Fruit fly (Drosophila melanogaster) whole organism, embryonic: ENCODE results near the gene AstC.

ENCODE experiments used
- Ada2b ChIP-seq: fragments of 200-800 bp; sonication (Bioruptor generic); IDR thresholded peaks from 2 replicates; pipeline ENCODE4 v1.3.6; 2022; ENCODE audit warnings: missing biosample characterization, missing genetic modification characterization
- Atf-2 ChIP-seq: fragments of 200-800 bp; sonication (Bioruptor generic); optimal IDR thresholded peaks from 2 replicates; lab custom pipeline; 2016; ENCODE audit warnings: missing biosample characterization, missing genetic modification characterization
- CG10274 ChIP-seq: fragments of 200-800 bp; sonication (Bioruptor generic); optimal IDR thresholded peaks from 3 replicates; lab custom pipeline; 2017; ENCODE audit warnings: missing biosample characterization, mild to moderate bottlenecking, missing genetic modification characterization
- CG10543 ChIP-seq: fragments of 200-800 bp; sonication (Bioruptor generic); optimal IDR thresholded peaks from 3 replicates; lab custom pipeline; 2017; ENCODE audit warnings: missing biosample characterization, mild to moderate bottlenecking, missing genetic modification characterization, moderate library complexity
- CG12071 ChIP-seq: fragments of 200-800 bp; sonication (Bioruptor generic); optimal IDR thresholded peaks from 3 replicates; lab custom pipeline; 2018; ENCODE audit warnings: missing biosample characterization, mild to moderate bottlenecking, missing genetic modification characterization
- CG12769 ChIP-seq: fragments of 200-800 bp; sonication (Bioruptor generic); optimal IDR thresholded peaks from 2 replicates; lab custom pipeline; 2019; ENCODE audit warnings: missing biosample characterization, mild to moderate bottlenecking, missing genetic modification characterization, moderate library complexity
- CG15011 ChIP-seq: fragments of 200-800 bp; sonication (Bioruptor generic); optimal IDR thresholded peaks from 3 replicates; lab custom pipeline; 2018; ENCODE audit warnings: missing biosample characterization, mild to moderate bottlenecking, missing genetic modification characterization
- CG15073 ChIP-seq: fragments of 200-800 bp; sonication (Bioruptor generic); optimal IDR thresholded peaks from 2 replicates; lab custom pipeline; 2016; ENCODE audit warnings: missing biosample characterization, missing genetic modification characterization
- CG18011 ChIP-seq: fragments of 200-800 bp; sonication (Bioruptor generic); optimal IDR thresholded peaks from 2 replicates; lab custom pipeline; 2017; ENCODE audit warnings: missing biosample characterization, missing genetic modification characterization, mild to moderate bottlenecking, moderate library complexity, missing genotype
- CG7271 ChIP-seq: fragments of 200-800 bp; sonication (Bioruptor generic); optimal IDR thresholded peaks from 2 replicates; lab custom pipeline; 2018; ENCODE audit warnings: missing biosample characterization, mild to moderate bottlenecking, missing genetic modification characterization, moderate library complexity
- CG7928 ChIP-seq: fragments of 200-800 bp; sonication (Bioruptor generic); optimal IDR thresholded peaks from 2 replicates; lab custom pipeline; 2017; ENCODE audit warnings: missing biosample characterization, mild to moderate bottlenecking, missing genetic modification characterization
- CG7987 ChIP-seq: fragments of 200-800 bp; sonication (Bioruptor generic); optimal IDR thresholded peaks from 2 replicates; lab custom pipeline; 2018; ENCODE audit warnings: missing biosample characterization, mild to moderate bottlenecking, missing genetic modification characterization, moderate library complexity
- CG8290 ChIP-seq, 3 experiments: fragments of 200-800 bp; sonication (Bioruptor generic); optimal IDR thresholded peaks; 2 replicates each; lab custom pipeline; 2016 to 2019; ENCODE audit warnings: missing biosample characterization in 3 of 3, missing genetic modification characterization in 3 of 3, mild to moderate bottlenecking in 2 of 3, moderate library complexity in 1 of 3
- CG9876 ChIP-seq: fragments of 200-800 bp; sonication (Bioruptor generic); optimal IDR thresholded peaks from 2 replicates; lab custom pipeline; 2016; ENCODE audit warnings: missing biosample characterization, missing genetic modification characterization
- Deaf1 ChIP-seq: fragments of 200-800 bp; optimal IDR thresholded peaks from 3 replicates; lab custom pipeline; 2019; ENCODE audit warnings: missing biosample characterization, mild to moderate bottlenecking, missing genetic modification characterization, moderate library complexity
- ERR ChIP-seq: fragments of 200-800 bp; sonication (Bioruptor generic); optimal IDR thresholded peaks from 2 replicates; lab custom pipeline; 2016; ENCODE audit warnings: missing biosample characterization, missing genetic modification characterization
- Ets65A ChIP-seq: fragments of 200-800 bp; sonication (Bioruptor generic); peaks from one replicate; lab custom pipeline; 2016; ENCODE audit warnings: missing biosample characterization, missing genetic modification characterization
- MBD-R2 ChIP-seq: fragments of 200-800 bp; sonication (Bioruptor generic); IDR thresholded peaks from 2 replicates; pipeline ENCODE4 v1.3.6; 2022; ENCODE audit warnings: missing biosample characterization, missing genetic modification characterization
- Med ChIP-seq: fragments of 200-800 bp; sonication (Bioruptor generic); peaks from one replicate; lab custom pipeline; 2016; ENCODE audit warnings: missing biosample characterization, missing genetic modification characterization, mild to moderate bottlenecking, inconsistent platforms, moderate library complexity
- Mes4 ChIP-seq: fragments of 200-800 bp; sonication (Bioruptor generic); optimal IDR thresholded peaks from 2 replicates; lab custom pipeline; 2016; ENCODE audit warnings: missing biosample characterization, missing genetic modification characterization
- Scr ChIP-seq: fragments of 200-800 bp; sonication (Bioruptor generic); IDR thresholded peaks from 2 replicates; pipeline ENCODE4 v1.3.6; 2022; ENCODE audit warnings: missing biosample characterization, missing genetic modification characterization; ENCODE audit not compliant: partially characterized antibody
- Side ChIP-seq: fragments of 200-800 bp; sonication (Bioruptor generic); optimal IDR thresholded peaks from 2 replicates; lab custom pipeline; 2016; ENCODE audit warnings: missing biosample characterization, missing genetic modification characterization
- bbx ChIP-seq: fragments of 200-800 bp; sonication (Bioruptor generic); IDR thresholded peaks from 2 replicates; pipeline ENCODE4 v1.3.6; 2022; ENCODE audit warnings: missing biosample characterization, missing genetic modification characterization; ENCODE audit not compliant: partially characterized antibody
- cg ChIP-seq: fragments of 200-800 bp; sonication (Bioruptor generic); optimal IDR thresholded peaks from 3 replicates; lab custom pipeline; 2019; ENCODE audit warnings: missing biosample characterization, mild to moderate bottlenecking, missing genetic modification characterization, moderate library complexity
- chinmo ChIP-seq: fragments of 200-800 bp; sonication (Bioruptor generic); IDR thresholded peaks from 4 replicates; pipeline ENCODE4 v1.3.6; 2022; ENCODE audit warnings: missing biosample characterization, missing genetic modification characterization; ENCODE audit not compliant: partially characterized antibody
- dysf ChIP-seq: fragments of 200-800 bp; sonication (Bioruptor generic); IDR thresholded peaks from 3 replicates; pipeline ENCODE4 v1.3.6; 2022; ENCODE audit warnings: missing biosample characterization, missing genetic modification characterization
- en ChIP-seq: fragments of 200-800 bp; sonication (Bioruptor generic); optimal IDR thresholded peaks from 2 replicates; lab custom pipeline; 2016; ENCODE audit warnings: missing biosample characterization, missing genetic modification characterization
- ewg ChIP-seq: fragments of 200-800 bp; sonication (Bioruptor generic); optimal IDR thresholded peaks from 3 replicates; lab custom pipeline; 2017; ENCODE audit warnings: mild to moderate bottlenecking, missing biosample characterization, missing genetic modification reagents, missing genetic modification characterization
- ftz-f1 ChIP-seq: fragments of 200-800 bp; sonication (Bioruptor generic); optimal IDR thresholded peaks from 2 replicates; lab custom pipeline; 2016; ENCODE audit warnings: missing biosample characterization, missing genetic modification characterization
- grn ChIP-seq: fragments of 200-800 bp; sonication (Bioruptor generic); optimal IDR thresholded peaks from 3 replicates; lab custom pipeline; 2017; ENCODE audit warnings: missing biosample characterization, missing genetic modification characterization
- lab ChIP-seq: fragments of 200-800 bp; sonication (Bioruptor generic); optimal IDR thresholded peaks from 3 replicates; lab custom pipeline; 2017; ENCODE audit warnings: missing biosample characterization, missing genetic modification characterization, mild to moderate bottlenecking, moderate library complexity, missing genetic modification reagents
- mam ChIP-seq: fragments of 200-800 bp; sonication (Bioruptor generic); optimal IDR thresholded peaks from 3 replicates; lab custom pipeline; 2016; ENCODE audit warnings: missing biosample characterization, missing genetic modification characterization
- nerfin-2 ChIP-seq: fragments of 200-800 bp; sonication (Bioruptor generic); IDR thresholded peaks from 2 replicates; pipeline ENCODE4 v1.3.6; 2022; ENCODE audit warnings: missing biosample characterization, missing genetic modification characterization; ENCODE audit not compliant: partially characterized antibody
- pb ChIP-seq: fragments of 200-800 bp; sonication (Bioruptor generic); optimal IDR thresholded peaks from 3 replicates; lab custom pipeline; 2016; ENCODE audit warnings: missing biosample characterization, missing genetic modification characterization
- pzg ChIP-seq: fragments of 200-800 bp; sonication (Bioruptor generic); optimal IDR thresholded peaks from 3 replicates; lab custom pipeline; 2018; ENCODE audit warnings: missing biosample characterization, mild to moderate bottlenecking, missing genetic modification characterization, moderate library complexity
- rib ChIP-seq: fragments of 200-800 bp; sonication (Bioruptor generic); IDR thresholded peaks from 2 replicates; pipeline ENCODE4 v1.3.6; 2022; ENCODE audit warnings: missing biosample characterization, missing genetic modification characterization
- run ChIP-seq: fragments of 200-800 bp; sonication (Bioruptor generic); optimal IDR thresholded peaks from 3 replicates; lab custom pipeline; 2018; ENCODE audit warnings: missing biosample characterization, mild to moderate bottlenecking, missing genetic modification characterization
- sd ChIP-seq: fragments of 200-800 bp; sonication (Bioruptor generic); optimal IDR thresholded peaks from 3 replicates; lab custom pipeline; 2018; ENCODE audit warnings: missing biosample characterization, mild to moderate bottlenecking, missing genetic modification characterization, moderate library complexity
- so ChIP-seq: fragments of 200-800 bp; sonication (Bioruptor generic); IDR thresholded peaks from 3 replicates; pipeline ENCODE4 v1.3.6; 2022; ENCODE audit warnings: missing biosample characterization, missing genetic modification characterization
- stwl ChIP-seq: fragments of 200-800 bp; sonication (Bioruptor generic); optimal IDR thresholded peaks from 3 replicates; lab custom pipeline; 2018; ENCODE audit warnings: missing biosample characterization, mild to moderate bottlenecking, missing genetic modification characterization, moderate library complexity
- sug ChIP-seq: fragments of 200-800 bp; optimal IDR thresholded peaks from 2 replicates; lab custom pipeline; 2019; ENCODE audit warnings: missing biosample characterization, mild to moderate bottlenecking, missing genetic modification characterization, moderate library complexity
- tna ChIP-seq: fragments of 200-800 bp; sonication (Bioruptor generic); IDR thresholded peaks from 2 replicates; pipeline ENCODE4 v1.3.6; 2022; ENCODE audit warnings: missing biosample characterization, missing genetic modification characterization; ENCODE audit not compliant: partially characterized antibody
- trem ChIP-seq: fragments of 200-800 bp; optimal IDR thresholded peaks from 3 replicates; lab custom pipeline; 2019; ENCODE audit warnings: missing biosample characterization, mild to moderate bottlenecking, missing genetic modification characterization, moderate library complexity
- tup ChIP-seq: fragments of 200-800 bp; sonication (Bioruptor generic); optimal IDR thresholded peaks from 2 replicates; lab custom pipeline; 2016; ENCODE audit warnings: missing biosample characterization, mild to moderate bottlenecking, missing genetic modification characterization, moderate library complexity
- twi ChIP-seq: fragments of 200-800 bp; optimal IDR thresholded peaks from 2 replicates; lab custom pipeline; 2019; ENCODE audit warnings: missing biosample characterization, mild to moderate bottlenecking, missing genetic modification characterization, moderate library complexity
- vfl ChIP-seq: fragments of 200-800 bp; sonication (Bioruptor generic); optimal IDR thresholded peaks from 2 replicates; lab custom pipeline; 2016; ENCODE audit warnings: missing biosample characterization, missing genetic modification characterization
- vvl ChIP-seq: fragments of 200-800 bp; sonication (Bioruptor generic); IDR thresholded peaks from 2 replicates; pipeline ENCODE4 v1.3.6; 2022; ENCODE audit warnings: missing biosample characterization, missing genetic modification characterization
- zfh1 ChIP-seq: fragments of 200-800 bp; sonication (Bioruptor generic); IDR thresholded peaks from 3 replicates; pipeline ENCODE4 v1.3.6; 2022; ENCODE audit warnings: missing biosample characterization, missing genetic modification characterization

The AstC gene

DNA sequence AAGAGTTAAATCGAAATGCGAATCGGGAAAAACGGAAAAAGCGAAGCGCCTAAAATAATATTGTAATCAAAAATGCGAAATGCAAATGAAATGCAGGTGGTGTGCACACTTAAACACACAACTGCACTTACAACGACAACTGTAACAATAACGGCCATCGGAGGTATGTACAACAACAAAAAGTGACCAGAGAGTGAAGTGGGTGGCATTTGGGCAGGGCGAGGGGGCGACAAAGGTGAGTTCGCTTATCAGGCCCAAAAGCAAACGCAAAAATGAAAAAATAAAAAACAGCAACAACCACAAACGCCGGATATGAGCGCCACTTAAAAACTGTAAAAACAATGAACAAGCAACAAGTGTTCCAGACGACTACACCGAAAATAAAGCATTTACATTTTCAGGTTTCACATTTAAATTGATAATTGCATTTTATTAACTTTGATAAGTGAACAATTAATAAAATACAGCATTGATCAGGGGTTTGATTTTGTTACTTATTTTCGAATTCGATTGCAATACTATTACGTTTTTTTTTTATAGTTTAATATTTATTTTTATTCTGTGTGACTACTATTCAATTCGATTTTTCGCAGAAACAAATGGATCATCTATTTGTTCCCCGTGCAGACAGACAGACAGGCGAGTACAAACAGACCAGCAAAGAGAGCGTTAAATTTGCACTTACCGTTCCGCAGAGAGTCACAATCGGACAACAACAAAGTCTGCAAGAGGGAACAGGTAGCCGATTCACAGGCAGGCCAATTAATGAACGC lies 15.9 kb downstream of the AstC start (continued):
- TF ChIP-seq so (GFP tag; lab: Robert Waterston, UW) (no peak), ewg (no peak), vfl (GFP tag; lab: Kevin White, UChicago) (no peak), CG7271 (tag; lab: Kevin White, UChicago) (no peak), Ets65A (GFP tag; lab: Kevin White, UChicago) (peak; percentile 82), MBD-R2 (GFP tag; lab: Robert Waterston, UW) (no peak; the same call in 1 of the 2 replicates), dysf (peak; percentile 66; the same call in 2 of the 3 replicates), CG18011 (no peak), CG10274 (GFP tag; lab: Kevin White, UChicago) (no peak), Atf-2 (GFP tag; lab: Kevin White, UChicago) (no peak), Ada2b (GFP tag; lab: Robert Waterston, UW) (0 out of 2 replicates have a peak, but pooled peaks have one; percentile 4), zfh1 (no peak), CG15073 (GFP tag; lab: Kevin White, UChicago) (no peak), Mes4 (GFP tag; lab: Kevin White, UChicago) (no peak), tup (GFP tag; lab: Kevin White, UChicago) (no peak), Scr (GFP tag; lab: Robert Waterston, UW) (no peak), Side (no peak), grn (GFP tag; lab: Kevin White, UChicago) (no peak), CG9876 (no peak), ERR (GFP tag; lab: Kevin White, UChicago) (no peak), Deaf1 (tag; lab: Kevin White, UChicago) (no peak), mam (GFP tag; lab: Kevin White, UChicago) (peak; percentile 8), tna (GFP tag; lab: Robert Waterston, UW) (no peak), CG7987 (GFP tag; lab: Kevin White, UChicago) (no peak), run (tag; lab: Kevin White, UChicago) (no peak)

DNA sequence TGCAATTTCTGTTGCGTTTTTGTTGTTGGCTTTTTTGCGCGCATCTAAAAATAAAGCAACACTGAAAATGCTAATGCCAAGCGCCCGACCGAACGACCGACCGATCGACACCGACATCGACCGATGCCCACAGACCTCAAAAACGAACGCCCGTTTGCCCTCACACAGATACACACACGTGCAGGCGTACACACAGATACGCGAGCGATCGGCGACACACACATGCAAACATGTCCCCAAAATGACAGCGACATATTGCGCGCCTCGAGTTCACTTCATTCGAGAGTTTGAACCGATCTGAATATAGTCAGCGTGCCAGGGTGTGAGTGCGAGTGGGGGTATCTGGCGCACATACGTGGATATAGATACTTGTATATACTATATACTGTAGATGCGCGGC lies 20.0 kb downstream of the AstC start:
- TF ChIP-seq cg (GFP tag; lab: Kevin White, UChicago) (peak; percentile 84), CG7928 (GFP tag; lab: Kevin White, UChicago) (no peak), stwl (tag; lab: Kevin White, UChicago) (no peak), vvl (GFP tag; lab: Robert Waterston, UW) (peak; percentile 56), CG8290 (GFP tag; optimal IDR thresholded peaks at IDR 0.05; lab: Kevin White, UChicago) (no peak), CG8290 (tag; optimal IDR thresholded peaks at IDR 0.05; lab: Kevin White, UChicago) (peak in 1 of 2 experiments; percentile 8), ftz-f1 (GFP tag; lab: Kevin White, UChicago) (peak; percentile 28), lab (peak; percentile 10), rib (peak; percentile 29; the same call in 1 of the 2 replicates), sug (tag; lab: Kevin White, UChicago) (peak; percentile 1), CG12071 (GFP tag; lab: Kevin White, UChicago) (no peak), CG10543 (peak; percentile 9), Med (GFP tag; lab: Kevin White, UChicago) (peak; percentile 64), so (GFP tag; lab: Robert Waterston, UW) (peak; percentile 56; the same call in 1 of the 3 replicates), chinmo (GFP tag; lab: Robert Waterston, UW) (peak; percentile 74; the same call in 2 of the 4 replicates), CG12769 (peak; percentile 78), pb (no peak), en (GFP tag; lab: Kevin White, UChicago) (no peak), pzg (no peak), sd (tag; lab: Kevin White, UChicago) (peak; percentile 32), bbx (0 out of 2 replicates have a peak, but pooled peaks have one; percentile 25), twi (peak; percentile 43), trem (tag; lab: Kevin White, UChicago) (no peak), Deaf1 (tag; lab: Kevin White, UChicago) (peak; percentile 95), CG15011 (GFP tag; lab: Kevin White, UChicago) (no peak), nerfin-2 (no peak)
